Worm (Caenorhabditis elegans) whole organism, young adult: ENCODE results near the gene nhr-19.

Source experiments
- K11D2.4 ChIP-seq: fragments of 200-800 bp; sonication (Bioruptor generic); IDR thresholded peaks from 2 replicates; pipeline ENCODE4 v1.3.6; 2022; ENCODE audit warnings: missing genetic modification reagents, missing genetic modification characterization, missing compliant biosample characterization
- akir-1 ChIP-seq: fragments of 200-800 bp; sonication (Bioruptor generic); optimal IDR thresholded peaks from 2 replicates; lab custom pipeline; 2018; ENCODE audit warnings: mild to moderate bottlenecking, missing genetic modification characterization, moderate library complexity, missing compliant biosample characterization
- attf-6 ChIP-seq: fragments of 200-800 bp; sonication (Bioruptor generic); IDR thresholded peaks from 2 replicates; pipeline ENCODE4 v1.3.6; 2022; ENCODE audit warnings: missing genetic modification reagents, missing genetic modification characterization, missing compliant biosample characterization
- ccch-3 ChIP-seq: fragments of 200-800 bp; sonication (Bioruptor generic); optimal IDR thresholded peaks from 2 replicates; lab custom pipeline; 2018; ENCODE audit warnings: mild to moderate bottlenecking, missing genetic modification characterization, missing compliant biosample characterization
- dox-1 ChIP-seq: fragments of 200-800 bp; sonication (Bioruptor generic); IDR thresholded peaks from 2 replicates; pipeline ENCODE4 v1.3.6; 2022; ENCODE audit warnings: missing genetic modification reagents, missing genetic modification characterization, missing compliant biosample characterization
- hrde-1 ChIP-seq: sonication (generic microtip); optimal IDR thresholded peaks from 2 replicates; lab custom pipeline; 2016; ENCODE audit warnings: missing genetic modification characterization, mild to moderate bottlenecking, missing compliant biosample characterization, moderate library complexity, missing genotype, missing genetic modification reagents, borderline replicate concordance
- lin-26 ChIP-seq: fragments of 200-800 bp; sonication (Bioruptor generic); IDR thresholded peaks from 2 replicates; pipeline ENCODE4 v1.3.6; 2022; ENCODE audit warnings: missing genetic modification reagents, missing genetic modification characterization, missing compliant biosample characterization
- mes-4 ChIP-seq: sonication (generic microtip); optimal IDR thresholded peaks from 2 replicates; lab custom pipeline; 2016; ENCODE audit warnings: missing genotype, missing genetic modification characterization, missing compliant biosample characterization
- pha-4 ChIP-seq: fragments of 150-350 bp; sonication (generic microtip); optimal IDR thresholded peaks from 2 replicates; lab custom pipeline; 2014; ENCODE audit warnings: missing biosample characterization, missing genetic modification reagents, missing genetic modification characterization
- repo-1 ChIP-seq: sonication (generic microtip); optimal IDR thresholded peaks from 2 replicates; lab custom pipeline; 2017; ENCODE audit warnings: mild to moderate bottlenecking, missing genetic modification characterization, missing compliant biosample characterization
- unc-62 ChIP-seq: fragments of 150-350 bp; optimal IDR thresholded peaks from 2 replicates; lab custom pipeline; 2014; ENCODE audit warnings: missing biosample characterization, missing genetic modification reagents, missing genetic modification characterization

DNA sequence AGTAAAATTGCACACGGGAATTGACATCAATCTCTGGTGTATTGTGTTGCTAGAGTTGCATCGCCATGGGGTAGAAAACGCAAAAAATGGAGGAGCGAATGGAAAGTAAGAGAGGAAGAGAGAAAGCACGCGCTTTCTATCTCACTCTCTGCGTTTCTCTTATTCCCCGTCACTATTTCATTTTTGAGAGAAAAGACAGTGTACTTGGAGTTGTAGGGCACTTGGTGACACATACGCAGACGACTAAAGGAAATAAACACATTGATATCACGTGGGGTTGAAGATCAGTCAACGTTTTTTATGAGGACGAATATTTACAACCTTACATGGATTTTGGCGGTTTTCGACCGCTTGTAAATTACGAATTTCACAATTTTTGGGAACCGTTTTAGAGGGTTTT lies 1.9 kb downstream of the nhr-19 start:
- no peak for TF ChIP-seq hrde-1 (tag; lab: Kevin White, UChicago)
- peak; percentile 58 for TF ChIP-seq pha-4 (tag; lab: Kevin White, UChicago)
- TF ChIP-seq ccch-3 (GFP tag; lab: Kevin White, UChicago), result no peak
- peak; percentile 59 for TF ChIP-seq unc-62 (GFP tag; lab: Kevin White, UChicago)
- no peak for TF ChIP-seq akir-1 (GFP tag; lab: Kevin White, UChicago)
- no peak for TF ChIP-seq attf-6 (GFP tag; lab: Robert Waterston, UW)
- no peak for TF ChIP-seq repo-1
- TF ChIP-seq mes-4, result no peak
- TF ChIP-seq dox-1, result peak; percentile 84
- TF ChIP-seq lin-26, result peak; percentile 21; the same call in 1 of the 2 replicates
- peak; percentile 90 for TF ChIP-seq K11D2.4
